Worm (Caenorhabditis elegans): ENCODE measurements around the gene F26G1.10.

DNA sequence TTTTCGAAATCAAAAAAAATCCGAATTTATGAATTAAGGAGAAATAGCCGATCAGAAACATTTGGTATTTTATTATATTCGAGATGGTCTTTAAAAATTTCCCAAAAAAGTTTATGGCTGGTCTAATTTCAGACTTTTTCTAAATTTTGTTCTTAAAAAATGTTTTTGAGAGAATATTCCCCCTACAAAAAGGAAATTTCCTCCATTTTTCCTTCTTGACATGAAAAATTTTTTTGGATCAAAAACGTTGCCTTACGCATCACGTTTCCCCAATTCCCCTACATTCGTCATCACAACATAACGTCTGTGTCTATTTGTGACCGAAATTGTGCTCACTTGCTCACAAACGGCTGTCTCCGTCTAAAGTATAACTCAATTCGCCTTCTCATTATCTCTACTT, 19.1 kb downstream of the F26G1.10 start:
- no peak for TF ChIP-seq lsy-27 (tag; optimal IDR thresholded peaks at IDR 0.05; ENCODE audit: borderline replicate concordance, insufficient read depth)
- TF ChIP-seq snpc-4 (GFP tag; optimal IDR thresholded peaks at IDR 0.05): no peak
- TF ChIP-seq snpc-4 (tag; optimal IDR thresholded peaks at IDR 0.05): no peak
